Fruit fly (Drosophila melanogaster) whole organism, embryonic: Measurements from ENCODE around the gene CG15891.
A peak's percentile ranks its signal among the peaks of the same experiment; 100 is the strongest.

Experiments
- Atf-2 ChIP-seq: fragments of 200-800 bp; sonication (Bioruptor generic); optimal IDR thresholded peaks from 2 replicates; lab custom pipeline; 2016; ENCODE audit warnings: missing biosample characterization, missing genetic modification characterization
- CG10654 ChIP-seq: fragments of 200-800 bp; sonication (Bioruptor generic); optimal IDR thresholded peaks from 2 replicates; lab custom pipeline; 2016; ENCODE audit warnings: missing biosample characterization, missing genetic modification characterization
- CG10959 ChIP-seq: fragments of 200-800 bp; sonication (Bioruptor generic); IDR thresholded peaks from 2 replicates; pipeline ENCODE4 v1.3.6; 2022; ENCODE audit warnings: missing biosample characterization, missing genetic modification characterization
- CG11093 ChIP-seq: fragments of 200-800 bp; sonication (Bioruptor generic); IDR thresholded peaks from 3 replicates; pipeline ENCODE4 v1.3.6; 2022; ENCODE audit warnings: missing biosample characterization, missing genetic modification characterization
- CG12659 ChIP-seq: fragments of 200-800 bp; sonication (Bioruptor generic); optimal IDR thresholded peaks from 3 replicates; lab custom pipeline; 2017; ENCODE audit warnings: mild to moderate bottlenecking, missing biosample characterization, missing genetic modification reagents, missing genetic modification characterization
- CG12769 ChIP-seq: fragments of 200-800 bp; sonication (Bioruptor generic); optimal IDR thresholded peaks from 2 replicates; lab custom pipeline; 2019; ENCODE audit warnings: missing biosample characterization, mild to moderate bottlenecking, missing genetic modification characterization, moderate library complexity
- CG13775 ChIP-seq: fragments of 200-800 bp; sonication (Bioruptor generic); optimal IDR thresholded peaks from 3 replicates; lab custom pipeline; 2017; ENCODE audit warnings: missing biosample characterization, mild to moderate bottlenecking, missing genetic modification characterization
- CG15601 ChIP-seq: fragments of 200-800 bp; sonication (Bioruptor generic); optimal IDR thresholded peaks from 3 replicates; lab custom pipeline; 2019; ENCODE audit warnings: missing biosample characterization, mild to moderate bottlenecking, missing genetic modification characterization, moderate library complexity
- CG1603 ChIP-seq: fragments of 200-800 bp; sonication (Bioruptor generic); optimal IDR thresholded peaks from 2 replicates; lab custom pipeline; 2019; ENCODE audit warnings: missing biosample characterization, mild to moderate bottlenecking, missing genetic modification characterization, moderate library complexity
- CG16815 ChIP-seq: fragments of 200-800 bp; sonication (Bioruptor generic); optimal IDR thresholded peaks from 3 replicates; lab custom pipeline; 2017; ENCODE audit warnings: missing biosample characterization, mild to moderate bottlenecking, missing genetic modification characterization
- CG16863 ChIP-seq: fragments of 200-800 bp; sonication (Bioruptor generic); optimal IDR thresholded peaks from 3 replicates; lab custom pipeline; 2016; ENCODE audit warnings: missing biosample characterization, missing genetic modification characterization
- CG2889 ChIP-seq: fragments of 200-800 bp; sonication (Bioruptor generic); IDR thresholded peaks from 3 replicates; pipeline ENCODE4 v1.3.6; 2022; ENCODE audit warnings: missing biosample characterization, missing genetic modification characterization
- CG30020 ChIP-seq: fragments of 200-800 bp; optimal IDR thresholded peaks from 2 replicates; lab custom pipeline; 2019; ENCODE audit warnings: missing biosample characterization, mild to moderate bottlenecking, missing genetic modification characterization, moderate library complexity
- CG31441 ChIP-seq: fragments of 200-800 bp; sonication (Bioruptor generic); IDR thresholded peaks from 2 replicates; pipeline ENCODE4 v1.3.6; 2022; ENCODE audit warnings: missing biosample characterization, missing genetic modification characterization
- CG42726 ChIP-seq: fragments of 200-800 bp; sonication (Bioruptor generic); IDR thresholded peaks from 2 replicates; pipeline ENCODE4 v1.3.6; 2022; ENCODE audit warnings: missing biosample characterization, missing genetic modification characterization; ENCODE audit not compliant: partially characterized antibody
- CG7963 ChIP-seq: fragments of 200-800 bp; sonication (Bioruptor generic); IDR thresholded peaks from 3 replicates; pipeline ENCODE4 v1.3.6; 2022; ENCODE audit warnings: missing biosample characterization, missing genetic modification characterization; ENCODE audit not compliant: partially characterized antibody
- CG8281 ChIP-seq: fragments of 200-800 bp; sonication (Bioruptor generic); optimal IDR thresholded peaks from 2 replicates; lab custom pipeline; 2018; ENCODE audit warnings: missing biosample characterization, mild to moderate bottlenecking, missing genetic modification characterization, moderate library complexity
- CG8478 ChIP-seq: fragments of >200 bp; optimal IDR thresholded peaks from 2 replicates; lab custom pipeline; 2018
- Ets65A ChIP-seq: fragments of 200-800 bp; sonication (Bioruptor generic); peaks from one replicate; lab custom pipeline; 2016; ENCODE audit warnings: missing biosample characterization, missing genetic modification characterization
- HLH4C ChIP-seq: fragments of 200-800 bp; sonication (Bioruptor generic); IDR thresholded peaks from 3 replicates; pipeline ENCODE4 v1.3.6; 2022; ENCODE audit warnings: missing biosample characterization, missing genetic modification characterization; ENCODE audit not compliant: partially characterized antibody
- Hr51 ChIP-seq, 2 experiments: fragments of 200-800 bp; sonication (Bioruptor generic); optimal IDR thresholded peaks; 2 replicates in 1 of 2; 3 replicates in 1 of 2; lab custom pipeline; 2016 to 2018; ENCODE audit warnings: missing biosample characterization in 2 of 2, missing genetic modification characterization in 2 of 2, mild to moderate bottlenecking in 1 of 2, moderate library complexity in 1 of 2
- Kr ChIP-seq: fragments of 200-800 bp; sonication (Bioruptor generic); optimal IDR thresholded peaks from 2 replicates; lab custom pipeline; 2017; ENCODE audit warnings: missing biosample characterization, mild to moderate bottlenecking, missing genetic modification characterization
- Lhr ChIP-seq: fragments of 200-800 bp; sonication (Bioruptor generic); optimal IDR thresholded peaks from 3 replicates; lab custom pipeline; 2017; ENCODE audit warnings: mild to moderate bottlenecking, missing biosample characterization, missing genetic modification reagents, missing genetic modification characterization
- Lpt ChIP-seq: fragments of >200 bp; optimal IDR thresholded peaks from 2 replicates; lab custom pipeline; 2018; ENCODE audit warnings: missing biosample characterization, missing genetic modification characterization
- Mrtf ChIP-seq: fragments of 200-800 bp; sonication (Bioruptor generic); IDR thresholded peaks from 3 replicates; pipeline ENCODE4 v1.3.6; 2022; ENCODE audit warnings: missing biosample characterization, missing genetic modification characterization
- Myb ChIP-seq: fragments of 200-800 bp; sonication (Bioruptor generic); optimal IDR thresholded peaks from 2 replicates; lab custom pipeline; 2016; ENCODE audit warnings: missing biosample characterization, missing genetic modification characterization
- NC2β ChIP-seq: fragments of 200-800 bp; sonication (Bioruptor generic); optimal IDR thresholded peaks from 2 replicates; lab custom pipeline; 2016; ENCODE audit warnings: missing biosample characterization, missing genetic modification characterization
- Neu2 ChIP-seq: fragments of 200-800 bp; sonication (Bioruptor generic); optimal IDR thresholded peaks from 3 replicates; lab custom pipeline; 2016; ENCODE audit warnings: missing biosample characterization, missing genetic modification characterization, borderline replicate concordance
- Nf-YC ChIP-seq: fragments of 200-800 bp; optimal IDR thresholded peaks from 3 replicates; lab custom pipeline; 2019; ENCODE audit warnings: missing biosample characterization, mild to moderate bottlenecking, missing genetic modification characterization, moderate library complexity
- Opbp ChIP-seq: fragments of 200-800 bp; sonication (Bioruptor generic); IDR thresholded peaks from 3 replicates; pipeline ENCODE4 v1.3.6; 2022; ENCODE audit warnings: missing biosample characterization, missing genetic modification characterization; ENCODE audit not compliant: partially characterized antibody
- Pdp1 ChIP-seq, 2 experiments: fragments of 200-800 bp; sonication (Bioruptor generic); optimal IDR thresholded peaks; 3 replicates each; lab custom pipeline; 2016; ENCODE audit warnings: missing biosample characterization in 2 of 2, missing genetic modification characterization in 2 of 2, mild to moderate bottlenecking in 1 of 2, moderate library complexity in 1 of 2
- Ravus ChIP-seq: fragments of 200-800 bp; sonication (Bioruptor generic); IDR thresholded peaks from 2 replicates; pipeline ENCODE4 v1.3.6; 2022; ENCODE audit warnings: missing biosample characterization, missing genetic modification characterization
- Sox102F ChIP-seq: fragments of 200-800 bp; sonication (Bioruptor generic); optimal IDR thresholded peaks from 2 replicates; lab custom pipeline; 2018; ENCODE audit warnings: missing biosample characterization, mild to moderate bottlenecking, missing genetic modification characterization, moderate library complexity
- Taf1 ChIP-seq: fragments of 200-800 bp; sonication (Bioruptor generic); IDR thresholded peaks from 2 replicates; pipeline ENCODE4 v1.3.6; 2022; ENCODE audit warnings: missing biosample characterization, missing genetic modification characterization
- Usf ChIP-seq: fragments of 200-800 bp; sonication (Bioruptor generic); optimal IDR thresholded peaks from 2 replicates; lab custom pipeline; 2017; ENCODE audit warnings: missing genotype, missing biosample characterization, missing genetic modification characterization
- amos ChIP-seq: fragments of 200-800 bp; sonication (Bioruptor generic); IDR thresholded peaks from 2 replicates; pipeline ENCODE4 v1.3.6; 2022; ENCODE audit warnings: missing biosample characterization, missing genetic modification characterization; ENCODE audit not compliant: partially characterized antibody
- ato ChIP-seq: fragments of 200-800 bp; sonication (Bioruptor generic); IDR thresholded peaks from 2 replicates; pipeline ENCODE4 v1.3.6; 2022; ENCODE audit warnings: missing biosample characterization, missing genetic modification characterization; ENCODE audit not compliant: partially characterized antibody
- bcd ChIP-seq: fragments of 200-800 bp; sonication (Bioruptor generic); optimal IDR thresholded peaks from 2 replicates; lab custom pipeline; 2017; ENCODE audit warnings: missing biosample characterization, mild to moderate bottlenecking, missing genetic modification characterization
- br ChIP-seq: fragments of >200 bp; optimal IDR thresholded peaks from 2 replicates; lab custom pipeline; 2017
- bsh ChIP-seq, 2 experiments: fragments of 200-800 bp; sonication (Bioruptor generic); optimal IDR thresholded peaks; 2 replicates each; lab custom pipeline; 2017 to 2018; ENCODE audit warnings: mild to moderate bottlenecking in 2 of 2, missing biosample characterization in 2 of 2, missing genetic modification characterization in 2 of 2, moderate library complexity in 1 of 2
- ems ChIP-seq: fragments of 200-800 bp; sonication (Bioruptor generic); optimal IDR thresholded peaks from 3 replicates; lab custom pipeline; 2016; ENCODE audit warnings: missing biosample characterization, missing genetic modification characterization
- fd3F ChIP-seq: fragments of 200-800 bp; sonication (Bioruptor generic); optimal IDR thresholded peaks from 2 replicates; lab custom pipeline; 2018; ENCODE audit warnings: missing biosample characterization, mild to moderate bottlenecking, missing genetic modification characterization, moderate library complexity
- kay ChIP-seq: fragments of 200-800 bp; sonication (Bioruptor generic); optimal IDR thresholded peaks from 2 replicates; lab custom pipeline; 2016; ENCODE audit warnings: missing biosample characterization, missing genetic modification characterization
- knrl ChIP-seq: fragments of 200-800 bp; sonication (Bioruptor generic); IDR thresholded peaks from 3 replicates; pipeline ENCODE4 v1.3.6; 2022; ENCODE audit warnings: missing biosample characterization, missing genetic modification characterization; ENCODE audit not compliant: partially characterized antibody
- mirr ChIP-seq: fragments of 200-800 bp; sonication (Bioruptor generic); optimal IDR thresholded peaks from 3 replicates; lab custom pipeline; 2018; ENCODE audit warnings: missing biosample characterization, mild to moderate bottlenecking, missing genetic modification characterization
- salm ChIP-seq: fragments of 200-800 bp; sonication (Bioruptor generic); optimal IDR thresholded peaks from 2 replicates; lab custom pipeline; 2018; ENCODE audit warnings: missing biosample characterization, mild to moderate bottlenecking, missing genetic modification characterization
- sima ChIP-seq: fragments of 200-800 bp; sonication (Bioruptor generic); optimal IDR thresholded peaks from 2 replicates; lab custom pipeline; 2016; ENCODE audit warnings: missing biosample characterization, missing genetic modification characterization
- tup ChIP-seq: fragments of 200-800 bp; sonication (Bioruptor generic); optimal IDR thresholded peaks from 2 replicates; lab custom pipeline; 2016; ENCODE audit warnings: missing biosample characterization, mild to moderate bottlenecking, missing genetic modification characterization, moderate library complexity
- zfh1 ChIP-seq: fragments of 200-800 bp; sonication (Bioruptor generic); IDR thresholded peaks from 3 replicates; pipeline ENCODE4 v1.3.6; 2022; ENCODE audit warnings: missing biosample characterization, missing genetic modification characterization

Gene CG15891

dm6 chrX:6330369-6330949, 35.3 kb upstream of the CG15891 start, which contains the start of gene CG42240 (continued):
- TF ChIP-seq tup (GFP tag; lab: Kevin White, UChicago) (peak; percentile 58), zfh1 (GFP tag; lab: Robert Waterston, UW) (peak; percentile 45; the same call in 2 of the 3 replicates), salm (tag; lab: Kevin White, UChicago) (peak; percentile 83), CG11093 (peak; percentile 74), CG16815 (peak; percentile 70), CG2889 (peak; percentile 60; the same call in 1 of the 3 replicates), Mrtf (no peak; the same call in 2 of the 3 replicates), fd3F (GFP tag; lab: Kevin White, UChicago) (peak; percentile 78), Sox102F (GFP tag; lab: Kevin White, UChicago) (peak; percentile 93), bcd (GFP tag; lab: Kevin White, UChicago) (peak; percentile 91), ato (GFP tag; lab: Robert Waterston, UW) (no peak), kay (peak; percentile 86), Pdp1 (GFP tag; optimal IDR thresholded peaks at IDR 0.05; lab: Kevin White, UChicago) (peak; percentile 81 to 82), CG7963 (GFP tag; lab: Robert Waterston, UW) (no peak), Usf (GFP tag; lab: Kevin White, UChicago) (peak; percentile 63), CG8281 (peak; percentile 76), Kr (GFP tag; lab: Kevin White, UChicago) (no peak), CG42726 (GFP tag; lab: Robert Waterston, UW) (no peak), br (lab: Kevin White, UChicago) (no peak), Taf1 (GFP tag; lab: Robert Waterston, UW) (peak; percentile 19; the same call in 1 of the 2 replicates), Atf-2 (peak; percentile 80), Hr51 (GFP tag; optimal IDR thresholded peaks at IDR 0.05; lab: Kevin White, UChicago) (peak; percentile 63 to 95), Lhr (GFP tag; lab: Kevin White, UChicago) (peak; percentile 77), NC2β (peak; percentile 71), CG10959 (GFP tag; lab: Robert Waterston, UW) (no peak), sima (GFP tag; lab: Kevin White, UChicago) (peak; percentile 16), amos (GFP tag; lab: Robert Waterston, UW) (no peak), Myb (GFP tag; lab: Kevin White, UChicago) (peak; percentile 41), mirr (GFP tag; lab: Kevin White, UChicago) (peak; percentile 60), Ravus (GFP tag; lab: Robert Waterston, UW) (peak; percentile 23; the same call in 1 of the 2 replicates), CG1603 (tag; lab: Kevin White, UChicago) (peak; percentile 70), CG31441 (peak; percentile 96), bsh (GFP tag; optimal IDR thresholded peaks at IDR 0.05; lab: Kevin White, UChicago) (peak; percentile 87 to 91), CG12659 (GFP tag; lab: Kevin White, UChicago) (peak; percentile 96), ems (GFP tag; lab: Kevin White, UChicago) (peak; percentile 88), Opbp (GFP tag; lab: Robert Waterston, UW) (no peak), Neu2 (GFP tag; lab: Kevin White, UChicago) (no peak), Lpt (GFP tag; lab: Kevin White, UChicago) (no peak), CG30020 (tag; lab: Kevin White, UChicago) (peak; percentile 71), CG13775 (GFP tag; lab: Kevin White, UChicago) (peak; percentile 88), Nf-YC (tag; lab: Kevin White, UChicago) (peak; percentile 87), CG10654 (peak; percentile 89), CG16863 (GFP tag; lab: Kevin White, UChicago) (peak; percentile 79), knrl (GFP tag; lab: Robert Waterston, UW) (no peak), CG12769 (tag; lab: Kevin White, UChicago) (peak; percentile 82), CG15601 (peak; percentile 92), HLH4C (GFP tag; lab: Robert Waterston, UW) (no peak), CG8478 (lab: Kevin White, UChicago) (no peak), Ets65A (GFP tag; lab: Kevin White, UChicago) (peak; percentile 92)
